Worm (Caenorhabditis elegans) whole organism, mixed stage, embryonic: Measurements from ENCODE around the gene F21F8.5.

ENCODE experiments used
- M03D4.4 ChIP-seq: sonication (generic microtip); optimal IDR thresholded peaks from 2 replicates; lab custom pipeline; 2017; ENCODE audit warnings: mild to moderate bottlenecking, missing genetic modification characterization, missing compliant biosample characterization
- bed-3 ChIP-seq: fragments of 200-800 bp; sonication (Bioruptor generic); optimal IDR thresholded peaks from 3 replicates; lab custom pipeline; 2018; ENCODE audit warnings: mild to moderate bottlenecking, missing genetic modification characterization, moderate library complexity, missing compliant biosample characterization
- blmp-1 ChIP-seq: fragments of 150-350 bp; optimal IDR thresholded peaks from 2 replicates; lab custom pipeline; 2014; ENCODE audit warnings: missing biosample characterization, missing genetic modification characterization
- ceh-39 ChIP-seq: fragments of 150-350 bp; optimal IDR thresholded peaks from 2 replicates; lab custom pipeline; 2014; ENCODE audit warnings: missing biosample characterization, missing genetic modification characterization
- ceh-43 ChIP-seq: fragments of 200-800 bp; sonication (Bioruptor generic); optimal IDR thresholded peaks from 2 replicates; lab custom pipeline; 2018; ENCODE audit warnings: mild to moderate bottlenecking, missing genetic modification characterization, moderate library complexity, missing compliant biosample characterization
- ceh-83 ChIP-seq: fragments of 200-800 bp; sonication (Bioruptor generic); optimal IDR thresholded peaks from 2 replicates; lab custom pipeline; 2018; ENCODE audit warnings: mild to moderate bottlenecking, missing genetic modification characterization, missing compliant biosample characterization
- ces-1 ChIP-seq: fragments of 150-350 bp; optimal IDR thresholded peaks from 2 replicates; lab custom pipeline; 2014; ENCODE audit warnings: missing biosample characterization, missing genetic modification reagents, missing genetic modification characterization
- cnd-1 ChIP-seq: fragments of 200-800 bp; sonication (Bioruptor generic); optimal IDR thresholded peaks from 2 replicates; lab custom pipeline; 2018; ENCODE audit warnings: mild to moderate bottlenecking, missing genetic modification characterization, missing compliant biosample characterization
- drap-1 ChIP-seq: fragments of 200-800 bp; sonication (Bioruptor generic); optimal IDR thresholded peaks from 3 replicates; lab custom pipeline; 2018; ENCODE audit warnings: mild to moderate bottlenecking, missing genetic modification characterization, missing compliant biosample characterization
- elt-1 ChIP-seq: sonication (generic microtip); optimal IDR thresholded peaks from 2 replicates; lab custom pipeline; 2017; ENCODE audit warnings: missing genetic modification characterization, mild to moderate bottlenecking, missing compliant biosample characterization, antibody characterized with exemption, moderate library complexity, borderline replicate concordance; ENCODE audit not compliant: insufficient read depth
- flh-1 ChIP-seq: fragments of 200-800 bp; sonication (Bioruptor generic); optimal IDR thresholded peaks from 2 replicates; lab custom pipeline; 2018; ENCODE audit warnings: mild to moderate bottlenecking, missing genetic modification characterization, moderate library complexity, missing compliant biosample characterization
- ham-2 ChIP-seq: fragments of 200-800 bp; sonication (Bioruptor generic); optimal IDR thresholded peaks from 2 replicates; lab custom pipeline; 2018; ENCODE audit warnings: mild to moderate bottlenecking, missing genetic modification characterization, missing compliant biosample characterization
- hlh-1 ChIP-seq: fragments of 150-350 bp; optimal IDR thresholded peaks from 2 replicates; lab custom pipeline; 2014; ENCODE audit warnings: missing biosample characterization, missing genetic modification reagents, missing genetic modification characterization
- lin-32 ChIP-seq: fragments of 200-800 bp; sonication (Bioruptor generic); optimal IDR thresholded peaks from 2 replicates; lab custom pipeline; 2018; ENCODE audit warnings: mild to moderate bottlenecking, missing genetic modification characterization, missing compliant biosample characterization
- lsy-2 ChIP-seq: fragments of 150-350 bp; optimal IDR thresholded peaks from 2 replicates; lab custom pipeline; 2014; ENCODE audit warnings: missing biosample characterization, missing genetic modification characterization
- mab-5 ChIP-seq: fragments of 150-350 bp; optimal IDR thresholded peaks from 2 replicates; lab custom pipeline; 2014; ENCODE audit warnings: missing biosample characterization, missing genetic modification characterization
- mep-1 ChIP-seq: fragments of 150-350 bp; optimal IDR thresholded peaks from 2 replicates; lab custom pipeline; 2017; ENCODE audit warnings: missing biosample characterization, missing genetic modification reagents, missing genetic modification characterization, inconsistent platforms
- mls-2 ChIP-seq: sonication (generic microtip); optimal IDR thresholded peaks from 2 replicates; lab custom pipeline; 2016; ENCODE audit warnings: mild to moderate bottlenecking, missing genetic modification characterization, moderate library complexity, missing compliant biosample characterization
- nhr-12 ChIP-seq: fragments of 150-350 bp; optimal IDR thresholded peaks from 2 replicates; lab custom pipeline; 2014; ENCODE audit warnings: missing biosample characterization, missing genetic modification characterization
- nhr-2 ChIP-seq: fragments of 150-350 bp; optimal IDR thresholded peaks from 2 replicates; lab custom pipeline; 2014; ENCODE audit warnings: missing biosample characterization, missing genetic modification characterization
- nhr-237 ChIP-seq: fragments of 150-350 bp; optimal IDR thresholded peaks from 2 replicates; lab custom pipeline; 2014; ENCODE audit warnings: missing biosample characterization, missing genetic modification characterization
- nhr-28 ChIP-seq: fragments of 150-350 bp; optimal IDR thresholded peaks from 2 replicates; lab custom pipeline; 2014; ENCODE audit warnings: missing biosample characterization, missing genetic modification characterization
- nhr-76 ChIP-seq: sonication (generic microtip); optimal IDR thresholded peaks from 2 replicates; lab custom pipeline; 2017; ENCODE audit warnings: missing biosample characterization, missing genetic modification characterization
- pha-4 ChIP-seq: fragments of 150-350 bp; optimal IDR thresholded peaks from 2 replicates; lab custom pipeline; 2018; ENCODE audit warnings: missing biosample characterization, missing genetic modification reagents, missing genetic modification characterization
- sem-2 ChIP-seq: fragments of 200-800 bp; sonication (Bioruptor generic); optimal IDR thresholded peaks from 2 replicates; lab custom pipeline; 2018; ENCODE audit warnings: mild to moderate bottlenecking, missing genetic modification characterization, missing compliant biosample characterization
- snpc-4 ChIP-seq: fragments of 150-350 bp; optimal IDR thresholded peaks from 2 replicates; lab custom pipeline; 2014; ENCODE audit warnings: missing biosample characterization, missing genetic modification characterization
- sptf-1 ChIP-seq: sonication (generic microtip); optimal IDR thresholded peaks from 2 replicates; lab custom pipeline; 2017; ENCODE audit warnings: mild to moderate bottlenecking, missing genetic modification characterization, moderate library complexity, missing compliant biosample characterization
- tbx-8 ChIP-seq: fragments of 200-800 bp; sonication (Bioruptor generic); optimal IDR thresholded peaks from 2 replicates; lab custom pipeline; 2018; ENCODE audit warnings: mild to moderate bottlenecking, missing genetic modification characterization, moderate library complexity, missing compliant biosample characterization
- unc-120 ChIP-seq: sonication (generic microtip); optimal IDR thresholded peaks from 2 replicates; lab custom pipeline; 2017; ENCODE audit warnings: missing genetic modification characterization, missing compliant biosample characterization; ENCODE audit not compliant: poor library complexity, severe bottlenecking
- unc-39 ChIP-seq: fragments of 150-350 bp; optimal IDR thresholded peaks from 2 replicates; lab custom pipeline; 2014; ENCODE audit warnings: missing biosample characterization, missing genetic modification characterization
- unc-62 ChIP-seq: fragments of 150-350 bp; optimal IDR thresholded peaks from 2 replicates; lab custom pipeline; 2014; ENCODE audit warnings: missing biosample characterization, missing genetic modification reagents, missing genetic modification characterization
- ztf-11 ChIP-seq: fragments of 150-350 bp; optimal IDR thresholded peaks from 2 replicates; lab custom pipeline; 2014; ENCODE audit warnings: missing biosample characterization, missing genetic modification characterization

F21F8.5 gene

DNA sequence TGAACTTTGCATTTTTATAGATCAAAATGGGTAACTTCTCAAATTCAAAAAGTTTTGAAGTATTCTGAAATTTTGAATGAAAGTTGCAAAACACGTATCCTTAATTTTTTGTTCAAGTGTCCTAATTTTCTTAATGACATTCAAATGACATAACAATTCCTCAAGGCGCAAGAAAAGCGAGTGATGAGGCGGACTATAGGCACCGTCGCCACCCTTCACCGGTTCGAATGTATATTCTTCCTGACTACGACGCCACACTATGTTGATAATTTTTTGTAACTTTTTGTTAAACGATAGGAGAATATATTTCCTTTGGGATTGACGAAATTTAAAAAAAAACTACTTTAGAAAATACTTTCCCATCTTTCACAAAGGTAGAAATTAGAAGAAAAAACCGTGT is 15.5 kb upstream of the F21F8.5 start:
- TF ChIP-seq elt-1 (tag; lab: Kevin White, UChicago) (no peak), cnd-1 (tag; lab: Kevin White, UChicago) (no peak), nhr-237 (tag; lab: Kevin White, UChicago) (no peak), lsy-2 (tag; lab: Kevin White, UChicago) (no peak), flh-1 (no peak), lin-32 (no peak), mls-2 (tag; lab: Kevin White, UChicago) (no peak), blmp-1 (no peak), unc-39 (tag; lab: Kevin White, UChicago) (no peak), tbx-8 (no peak), ceh-83 (no peak), nhr-12 (tag; lab: Kevin White, UChicago) (no peak), hlh-1 (tag; lab: Kevin White, UChicago) (no peak), bed-3 (GFP tag; lab: Kevin White, UChicago) (no peak), ceh-39 (tag; lab: Kevin White, UChicago) (no peak), ztf-11 (tag; lab: Kevin White, UChicago) (no peak), sem-2 (GFP tag; lab: Kevin White, UChicago) (no peak), nhr-76 (tag; lab: Kevin White, UChicago) (no peak), nhr-2 (tag; lab: Kevin White, UChicago) (no peak)

DNA sequence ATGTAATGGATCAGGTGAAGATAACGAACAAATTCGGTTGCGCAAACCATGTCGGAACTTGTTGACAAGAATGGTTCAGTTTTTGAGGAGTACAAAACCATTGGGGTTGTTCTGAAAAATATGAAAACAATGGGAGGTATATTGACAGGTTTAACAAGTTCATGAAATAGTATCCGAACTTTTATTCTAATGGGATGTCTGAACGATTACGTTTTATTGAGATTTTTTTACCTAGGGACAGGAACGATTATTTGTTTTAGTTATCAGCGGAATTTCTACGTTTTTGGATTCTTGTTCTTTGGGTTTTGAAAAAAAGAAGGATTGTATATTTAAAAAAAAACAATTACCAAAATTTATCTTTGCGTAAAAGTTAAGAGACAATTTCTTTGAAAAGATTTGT is 14.6 kb upstream of the F21F8.5 start, which contains the start of gene str-135:
str-135 (minus strand) TSS at position 101 of the 400 bp plus-strand sequence.
- TF ChIP-seq tbx-8 (no peak), elt-1 (tag; lab: Kevin White, UChicago) (no peak), lsy-2 (tag; lab: Kevin White, UChicago) (no peak), ceh-43 (GFP tag; lab: Kevin White, UChicago) (no peak), unc-62 (GFP tag; lab: Kevin White, UChicago) (no peak), unc-120 (tag; lab: Kevin White, UChicago) (no peak), unc-39 (tag; lab: Kevin White, UChicago) (no peak), pha-4 (tag; lab: Kevin White, UChicago) (no peak), bed-3 (GFP tag; lab: Kevin White, UChicago) (no peak), ham-2 (GFP tag; lab: Kevin White, UChicago) (no peak), nhr-28 (no peak), ztf-11 (tag; lab: Kevin White, UChicago) (no peak), flh-1 (no peak), ceh-83 (no peak), drap-1 (GFP tag; lab: Kevin White, UChicago) (no peak), nhr-76 (tag; lab: Kevin White, UChicago) (no peak), ceh-39 (tag; lab: Kevin White, UChicago) (no peak), hlh-1 (tag; lab: Kevin White, UChicago) (no peak)

DNA sequence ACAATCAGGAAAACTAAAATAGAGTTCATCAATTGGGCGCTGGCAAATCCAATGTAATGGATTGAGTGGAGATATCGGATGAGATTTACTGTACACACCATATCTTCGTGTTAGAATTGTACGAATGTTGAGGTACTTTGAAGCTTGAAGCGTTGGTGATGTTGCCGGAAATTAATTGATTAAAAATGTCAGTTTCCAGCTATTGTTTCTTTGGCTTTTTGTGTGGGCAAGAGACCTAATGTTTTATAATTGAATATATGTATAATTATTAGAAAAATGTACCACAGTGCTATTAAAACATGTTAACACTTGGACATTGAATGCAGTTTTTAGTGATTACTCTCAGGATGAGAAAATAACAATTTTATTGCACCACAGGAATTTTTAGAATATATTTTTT is 12.7 kb upstream of the F21F8.5 start, which contains the start of gene str-136:
str-136 (minus strand) TSS at position 101 of the 400 bp plus-strand sequence.
- TF ChIP-seq unc-120 (tag; lab: Kevin White, UChicago) (no peak), ztf-11 (tag; lab: Kevin White, UChicago) (no peak), lin-32 (no peak), nhr-2 (tag; lab: Kevin White, UChicago) (no peak), mep-1 (no peak), hlh-1 (tag; lab: Kevin White, UChicago) (no peak), mls-2 (tag; lab: Kevin White, UChicago) (no peak), unc-39 (tag; lab: Kevin White, UChicago) (no peak), ces-1 (GFP tag; lab: Kevin White, UChicago) (no peak), blmp-1 (no peak), snpc-4 (tag; lab: Kevin White, UChicago) (no peak), sptf-1 (no peak), flh-1 (no peak), M03D4.4 (tag; lab: Kevin White, UChicago) (no peak), bed-3 (GFP tag; lab: Kevin White, UChicago) (no peak), mab-5 (no peak), nhr-28 (no peak), sem-2 (GFP tag; lab: Kevin White, UChicago) (no peak), unc-62 (GFP tag; lab: Kevin White, UChicago) (no peak)

DNA sequence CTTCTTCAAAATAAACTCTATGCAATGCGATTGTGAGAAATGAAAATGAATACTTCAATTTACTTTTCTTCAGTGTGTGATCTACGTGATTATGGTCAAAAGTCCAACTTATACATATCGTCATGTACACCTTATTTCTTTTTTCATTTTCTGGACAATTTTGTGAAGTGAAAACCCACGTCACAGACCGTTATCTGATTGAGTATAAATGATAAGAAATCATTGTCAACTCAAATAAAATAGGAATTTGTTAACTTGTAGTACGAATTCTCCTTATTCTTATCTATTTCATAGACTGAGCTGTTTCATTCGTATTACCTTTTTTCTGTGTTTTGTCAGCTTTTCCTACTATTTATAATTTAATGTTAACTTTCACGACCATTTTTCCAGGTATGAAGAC is 5.9 kb upstream of the F21F8.5 start, which contains the start of gene asp-5:
asp-5 (plus strand) TSS at position 391 of the 400 bp plus-strand sequence.
- TF ChIP-seq ces-1 (GFP tag; lab: Kevin White, UChicago) (no peak), blmp-1 (no peak), mls-2 (tag; lab: Kevin White, UChicago) (no peak), sem-2 (GFP tag; lab: Kevin White, UChicago) (no peak), ceh-39 (tag; lab: Kevin White, UChicago) (no peak), bed-3 (GFP tag; lab: Kevin White, UChicago) (no peak), unc-120 (tag; lab: Kevin White, UChicago) (no peak), sptf-1 (no peak), cnd-1 (tag; lab: Kevin White, UChicago) (no peak), lsy-2 (tag; lab: Kevin White, UChicago) (no peak), lin-32 (no peak), ceh-83 (no peak), nhr-12 (tag; lab: Kevin White, UChicago) (no peak), flh-1 (no peak)
